Fruit fly (Drosophila melanogaster) whole organism, embryonic: ENCODE measurements around the gene CG10674.

Experiments used
- Atf3 ChIP-seq: fragments of 200-800 bp; sonication (Bioruptor generic); optimal IDR thresholded peaks from 3 replicates; lab custom pipeline; 2016; ENCODE audit warnings: missing biosample characterization, missing genetic modification characterization
- CG1024 ChIP-seq: fragments of 200-800 bp; sonication (Bioruptor generic); IDR thresholded peaks from 2 replicates; pipeline ENCODE4 v1.3.6; 2022; ENCODE audit warnings: missing biosample characterization, missing genetic modification characterization
- CG10959 ChIP-seq: fragments of 200-800 bp; sonication (Bioruptor generic); IDR thresholded peaks from 2 replicates; pipeline ENCODE4 v1.3.6; 2022; ENCODE audit warnings: missing biosample characterization, missing genetic modification characterization
- CG1233 ChIP-seq: fragments of 200-800 bp; sonication (Bioruptor generic); optimal IDR thresholded peaks from 4 replicates; lab custom pipeline; 2018; ENCODE audit warnings: missing biosample characterization, mild to moderate bottlenecking, missing genetic modification characterization
- CG13894 ChIP-seq: fragments of 200-800 bp; sonication (Bioruptor generic); optimal IDR thresholded peaks from 3 replicates; lab custom pipeline; 2018; ENCODE audit warnings: missing biosample characterization, mild to moderate bottlenecking, missing genetic modification characterization, moderate library complexity
- CG14667 ChIP-seq: fragments of 200-800 bp; sonication (Bioruptor generic); IDR thresholded peaks from 2 replicates; pipeline ENCODE4 v1.3.6; 2022; ENCODE audit warnings: missing biosample characterization, missing genetic modification characterization
- CG15269 ChIP-seq: fragments of 200-800 bp; sonication (Bioruptor generic); optimal IDR thresholded peaks from 2 replicates; lab custom pipeline; 2018; ENCODE audit warnings: missing biosample characterization, mild to moderate bottlenecking, missing genetic modification characterization, moderate library complexity
- CG16863 ChIP-seq: fragments of 200-800 bp; sonication (Bioruptor generic); optimal IDR thresholded peaks from 3 replicates; lab custom pipeline; 2016; ENCODE audit warnings: missing biosample characterization, missing genetic modification characterization
- CG2889 ChIP-seq: fragments of 200-800 bp; sonication (Bioruptor generic); IDR thresholded peaks from 3 replicates; pipeline ENCODE4 v1.3.6; 2022; ENCODE audit warnings: missing biosample characterization, missing genetic modification characterization
- CG30431 ChIP-seq: fragments of 200-800 bp; sonication (Bioruptor generic); optimal IDR thresholded peaks from 2 replicates; lab custom pipeline; 2017; ENCODE audit warnings: missing biosample characterization, missing genetic modification characterization
- CG3163 ChIP-seq: fragments of 200-800 bp; sonication (Bioruptor generic); optimal IDR thresholded peaks from 3 replicates; lab custom pipeline; 2016; ENCODE audit warnings: missing biosample characterization, missing genetic modification characterization
- CG32532 ChIP-seq: fragments of 200-800 bp; sonication (Bioruptor generic); IDR thresholded peaks from 2 replicates; pipeline ENCODE4 v1.3.6; 2022; ENCODE audit warnings: missing biosample characterization, missing genetic modification characterization
- CG34376 ChIP-seq: fragments of 200-800 bp; sonication (Bioruptor generic); optimal IDR thresholded peaks from 2 replicates; lab custom pipeline; 2018; ENCODE audit warnings: missing biosample characterization, mild to moderate bottlenecking, missing genetic modification characterization
- CG4730 ChIP-seq: fragments of 200-800 bp; sonication (Bioruptor generic); IDR thresholded peaks from 2 replicates; pipeline ENCODE4 v1.3.6; 2022; ENCODE audit warnings: missing biosample characterization, missing genetic modification characterization
- CG4820 ChIP-seq: fragments of 200-800 bp; sonication (Bioruptor generic); optimal IDR thresholded peaks from 3 replicates; lab custom pipeline; 2016; ENCODE audit warnings: missing biosample characterization, missing genetic modification characterization
- CG4854 ChIP-seq: fragments of 200-800 bp; sonication (Bioruptor generic); optimal IDR thresholded peaks from 2 replicates; lab custom pipeline; 2016; ENCODE audit warnings: missing biosample characterization, missing genetic modification characterization, inconsistent platforms
- CG7928 ChIP-seq: fragments of 200-800 bp; sonication (Bioruptor generic); optimal IDR thresholded peaks from 2 replicates; lab custom pipeline; 2017; ENCODE audit warnings: missing biosample characterization, mild to moderate bottlenecking, missing genetic modification characterization
- Chrac-16 ChIP-seq: fragments of 200-800 bp; sonication (Bioruptor generic); optimal IDR thresholded peaks from 3 replicates; lab custom pipeline; 2016; ENCODE audit warnings: missing biosample characterization, missing genetic modification characterization
- CkIIα-i1 ChIP-seq: fragments of 200-800 bp; sonication (Bioruptor generic); IDR thresholded peaks from 2 replicates; pipeline ENCODE4 v1.3.6; 2022; ENCODE audit warnings: missing biosample characterization, missing genetic modification characterization
- CoRest ChIP-seq: fragments of 200-800 bp; sonication (Bioruptor generic); optimal IDR thresholded peaks from 3 replicates; lab custom pipeline; 2018; ENCODE audit warnings: missing biosample characterization, mild to moderate bottlenecking, missing genetic modification characterization, moderate library complexity
- Dip2 ChIP-seq: fragments of 200-800 bp; sonication (Bioruptor generic); IDR thresholded peaks from 2 replicates; pipeline ENCODE4 v1.3.6; 2022; ENCODE audit warnings: missing biosample characterization, missing genetic modification characterization
- Dref ChIP-seq: fragments of 200-800 bp; sonication (Bioruptor generic); IDR thresholded peaks from 2 replicates; pipeline ENCODE4 v1.3.6; 2022; ENCODE audit warnings: missing biosample characterization, missing genetic modification characterization
- Fer1 ChIP-seq: fragments of 200-800 bp; sonication (Bioruptor generic); optimal IDR thresholded peaks from 2 replicates; lab custom pipeline; 2017; ENCODE audit warnings: missing biosample characterization, mild to moderate bottlenecking, missing genetic modification characterization
- H15 ChIP-seq: fragments of 200-800 bp; sonication (Bioruptor generic); IDR thresholded peaks from 3 replicates; pipeline ENCODE4 v1.3.6; 2022; ENCODE audit warnings: missing biosample characterization, missing genetic modification characterization
- HHEX ChIP-seq: fragments of 200-800 bp; sonication (Bioruptor generic); optimal IDR thresholded peaks from 3 replicates; lab custom pipeline; 2017; ENCODE audit warnings: missing biosample characterization, mild to moderate bottlenecking, missing genetic modification characterization, missing genetic modification reagents
- MBD-R2 ChIP-seq: fragments of 200-800 bp; sonication (Bioruptor generic); IDR thresholded peaks from 2 replicates; pipeline ENCODE4 v1.3.6; 2022; ENCODE audit warnings: missing biosample characterization, missing genetic modification characterization
- Meics ChIP-seq: fragments of 200-800 bp; sonication (Bioruptor generic); optimal IDR thresholded peaks from 2 replicates; lab custom pipeline; 2017; ENCODE audit warnings: missing biosample characterization, mild to moderate bottlenecking, missing genetic modification characterization
- NC2α ChIP-seq: fragments of 200-800 bp; sonication (Bioruptor generic); optimal IDR thresholded peaks from 2 replicates; lab custom pipeline; 2016; ENCODE audit warnings: missing biosample characterization, missing genetic modification characterization
- NC2β ChIP-seq: fragments of 200-800 bp; sonication (Bioruptor generic); optimal IDR thresholded peaks from 2 replicates; lab custom pipeline; 2016; ENCODE audit warnings: missing biosample characterization, missing genetic modification characterization
- Neu2 ChIP-seq: fragments of 200-800 bp; sonication (Bioruptor generic); optimal IDR thresholded peaks from 3 replicates; lab custom pipeline; 2016; ENCODE audit warnings: missing biosample characterization, missing genetic modification characterization, borderline replicate concordance
- NfI ChIP-seq: fragments of 200-800 bp; sonication (Bioruptor generic); optimal IDR thresholded peaks from 3 replicates; lab custom pipeline; 2018; ENCODE audit warnings: missing biosample characterization, mild to moderate bottlenecking, missing genetic modification characterization, moderate library complexity
- PHDP ChIP-seq: fragments of 200-800 bp; sonication (Bioruptor generic); optimal IDR thresholded peaks from 3 replicates; lab custom pipeline; 2018; ENCODE audit warnings: missing biosample characterization, mild to moderate bottlenecking, missing genetic modification characterization, moderate library complexity
- Pdp1 ChIP-seq, 2 experiments: fragments of 200-800 bp; sonication (Bioruptor generic); optimal IDR thresholded peaks; 3 replicates each; lab custom pipeline; 2016; ENCODE audit warnings: missing biosample characterization in 2 of 2, missing genetic modification characterization in 2 of 2, mild to moderate bottlenecking in 1 of 2, moderate library complexity in 1 of 2
- Side ChIP-seq: fragments of 200-800 bp; sonication (Bioruptor generic); optimal IDR thresholded peaks from 2 replicates; lab custom pipeline; 2016; ENCODE audit warnings: missing biosample characterization, missing genetic modification characterization
- az2 ChIP-seq: fragments of 200-800 bp; sonication (Bioruptor generic); optimal IDR thresholded peaks from 3 replicates; lab custom pipeline; 2016; ENCODE audit warnings: missing biosample characterization, missing genetic modification characterization
- bowl ChIP-seq: fragments of 200-800 bp; sonication (Bioruptor generic); IDR thresholded peaks from 2 replicates; pipeline ENCODE4 v1.3.6; 2022; ENCODE audit warnings: missing biosample characterization, missing genetic modification characterization
- crol ChIP-seq: fragments of 200-800 bp; sonication (Bioruptor generic); IDR thresholded peaks from 2 replicates; pipeline ENCODE4 v1.3.6; 2022; ENCODE audit warnings: missing biosample characterization, missing genetic modification characterization
- dan ChIP-seq: fragments of 200-800 bp; sonication (Bioruptor generic); IDR thresholded peaks from 2 replicates; pipeline ENCODE4 v1.3.6; 2022; ENCODE audit warnings: missing biosample characterization, missing genetic modification characterization
- exex ChIP-seq: fragments of 200-800 bp; sonication (Bioruptor generic); optimal IDR thresholded peaks from 4 replicates; lab custom pipeline; 2018; ENCODE audit warnings: missing biosample characterization, mild to moderate bottlenecking, missing genetic modification characterization, moderate library complexity
- ftz-f1 ChIP-seq: fragments of 200-800 bp; sonication (Bioruptor generic); optimal IDR thresholded peaks from 2 replicates; lab custom pipeline; 2016; ENCODE audit warnings: missing biosample characterization, missing genetic modification characterization
- her ChIP-seq: fragments of 200-800 bp; sonication (Bioruptor generic); optimal IDR thresholded peaks from 2 replicates; lab custom pipeline; 2016; ENCODE audit warnings: missing biosample characterization, missing genetic modification characterization
- jing ChIP-seq: fragments of 200-800 bp; sonication (Bioruptor generic); optimal IDR thresholded peaks from 2 replicates; lab custom pipeline; 2018; ENCODE audit warnings: missing biosample characterization, mild to moderate bottlenecking, missing genetic modification characterization
- lola ChIP-seq, 3 experiments: fragments of >200 bp in 2 of 3; fragments of 200-800 bp in 1 of 3; sonication (Bioruptor generic) in 1 of 3; optimal IDR thresholded peaks; 2 replicates each; lab custom pipeline; 2017 to 2019; ENCODE audit warnings: missing biosample characterization in 3 of 3, missing genetic modification characterization in 3 of 3, mild to moderate bottlenecking in 1 of 3, moderate library complexity in 1 of 3
- luna ChIP-seq: fragments of 200-800 bp; sonication (Bioruptor generic); optimal IDR thresholded peaks from 2 replicates; lab custom pipeline; 2016; ENCODE audit warnings: missing biosample characterization, missing genetic modification characterization
- peb ChIP-seq: fragments of 200-800 bp; sonication (Bioruptor generic); IDR thresholded peaks from 2 replicates; pipeline ENCODE4 v1.3.6; 2022; ENCODE audit warnings: missing biosample characterization, missing genetic modification characterization
- pnt ChIP-seq: fragments of 200-800 bp; sonication (Bioruptor generic); optimal IDR thresholded peaks from 3 replicates; lab custom pipeline; 2016; ENCODE audit warnings: missing biosample characterization, missing genetic modification characterization
- sqz ChIP-seq: fragments of 200-800 bp; sonication (Bioruptor generic); optimal IDR thresholded peaks from 3 replicates; lab custom pipeline; 2018; ENCODE audit warnings: missing biosample characterization, mild to moderate bottlenecking, missing genetic modification characterization
- toy ChIP-seq: fragments of 200-800 bp; sonication (Bioruptor generic); IDR thresholded peaks from 2 replicates; pipeline ENCODE4 v1.3.6; 2022; ENCODE audit warnings: missing biosample characterization, missing genetic modification characterization
- tup ChIP-seq: fragments of 200-800 bp; sonication (Bioruptor generic); optimal IDR thresholded peaks from 2 replicates; lab custom pipeline; 2016; ENCODE audit warnings: missing biosample characterization, mild to moderate bottlenecking, missing genetic modification characterization, moderate library complexity
- unc-4 ChIP-seq: fragments of 200-800 bp; sonication (Bioruptor generic); IDR thresholded peaks from 2 replicates; pipeline ENCODE4 v1.3.6; 2022; ENCODE audit warnings: missing biosample characterization, missing genetic modification characterization; ENCODE audit not compliant: partially characterized antibody
- zfh2 ChIP-seq: fragments of 200-800 bp; sonication (Bioruptor generic); optimal IDR thresholded peaks from 2 replicates; lab custom pipeline; 2016; ENCODE audit warnings: missing biosample characterization, missing genetic modification characterization

CG10674 gene

dm6 chr3L:5139312-5139711 is 3.2 kb upstream of the CG10674 start, which contains the start of the genes Tcs5 and CHMP2B (continued):
- TF ChIP-seq NC2β (GFP tag; lab: Kevin White, UChicago): peak; percentile 99
- TF ChIP-seq H15 (GFP tag; lab: Robert Waterston, UW): peak; percentile 100
- TF ChIP-seq toy: peak; percentile 100
- TF ChIP-seq CG2889 (GFP tag; lab: Robert Waterston, UW): peak; percentile 100
- TF ChIP-seq jing (GFP tag; lab: Kevin White, UChicago): peak; percentile 99
- peak; percentile 95 for TF ChIP-seq CG3163 (GFP tag; lab: Kevin White, UChicago)
- peak; percentile 99 for TF ChIP-seq pnt (GFP tag; lab: Kevin White, UChicago)
- TF ChIP-seq ftz-f1 (GFP tag; lab: Kevin White, UChicago): peak; percentile 96
- peak; percentile 100 for TF ChIP-seq PHDP (tag; lab: Kevin White, UChicago)
- TF ChIP-seq CG7928 (GFP tag; lab: Kevin White, UChicago): peak; percentile 88
- peak; percentile 99 for TF ChIP-seq NC2α (GFP tag; lab: Kevin White, UChicago)
- TF ChIP-seq Meics (GFP tag; lab: Kevin White, UChicago): peak; percentile 99
- peak in 1 of 3 experiments; percentile 100 for TF ChIP-seq lola (GFP tag; optimal IDR thresholded peaks at IDR 0.05; lab: Kevin White, UChicago)
- peak; percentile 100 for TF ChIP-seq peb
- TF ChIP-seq CoRest (tag; lab: Kevin White, UChicago): peak; percentile 100
- TF ChIP-seq HHEX (GFP tag; lab: Kevin White, UChicago): peak; percentile 100
- TF ChIP-seq CG4854 (GFP tag; lab: Kevin White, UChicago): peak; percentile 100
- peak; percentile 100 for TF ChIP-seq dan
- TF ChIP-seq CG4820 (GFP tag; lab: Kevin White, UChicago): peak; percentile 99
- peak; percentile 100 for TF ChIP-seq CG14667
- peak; percentile 100 for TF ChIP-seq Atf3
- TF ChIP-seq CG10959 (GFP tag; lab: Robert Waterston, UW): peak; percentile 100
- TF ChIP-seq Chrac-16 (GFP tag; lab: Kevin White, UChicago): peak; percentile 100
- TF ChIP-seq NfI: peak; percentile 100
- peak; percentile 99 for TF ChIP-seq CG1024 (GFP tag; lab: Robert Waterston, UW)
- peak; percentile 99 to 100 for TF ChIP-seq Pdp1 (GFP tag; optimal IDR thresholded peaks at IDR 0.05; lab: Kevin White, UChicago)
- peak; percentile 99 for TF ChIP-seq Side (GFP tag; lab: Kevin White, UChicago)
- peak; percentile 97 for TF ChIP-seq Neu2 (GFP tag; lab: Kevin White, UChicago)
- TF ChIP-seq crol: peak; percentile 94
- peak; percentile 97 for TF ChIP-seq her (GFP tag; lab: Kevin White, UChicago)
- peak; percentile 100 for TF ChIP-seq CG4730 (GFP tag; lab: Robert Waterston, UW)
- TF ChIP-seq CG15269 (tag; lab: Kevin White, UChicago): peak; percentile 100
- TF ChIP-seq CkIIα-i1: peak; percentile 99
- TF ChIP-seq unc-4 (GFP tag; lab: Robert Waterston, UW): no peak
- peak; percentile 97 for TF ChIP-seq exex (tag; lab: Kevin White, UChicago)
- peak; percentile 100 for TF ChIP-seq zfh2 (GFP tag; lab: Kevin White, UChicago)
- peak; percentile 99 for TF ChIP-seq luna
- TF ChIP-seq Dip2 (GFP tag; lab: Robert Waterston, UW): peak; percentile 85
- TF ChIP-seq tup (GFP tag; lab: Kevin White, UChicago): peak; percentile 100
- peak; percentile 100 for TF ChIP-seq MBD-R2
- TF ChIP-seq CG1233: peak; percentile 100
- peak; percentile 99 for TF ChIP-seq CG16863
- TF ChIP-seq bowl (GFP tag; lab: Robert Waterston, UW): peak; percentile 99
- peak; percentile 99 for TF ChIP-seq Fer1
- peak; percentile 61 for TF ChIP-seq Dref
- peak; percentile 100 for TF ChIP-seq CG30431
- peak; percentile 100 for TF ChIP-seq CG32532 (GFP tag; lab: Robert Waterston, UW)
- peak; percentile 99 for TF ChIP-seq sqz (GFP tag; lab: Kevin White, UChicago)
- peak; percentile 100 for TF ChIP-seq az2 (GFP tag; lab: Kevin White, UChicago)
- peak; percentile 99 for TF ChIP-seq CG13894 (tag; lab: Kevin White, UChicago)
- TF ChIP-seq CG34376: peak; percentile 99
